Fruit fly (Drosophila melanogaster): ENCODE results near the gene Npc2d.

Gene Npc2d

dm6 chr3R:10089171-10089664, 33.3 kb upstream of the Npc2d start (continued):
- TF ChIP-seq CG4404 (GFP tag; IDR thresholded peaks at IDR 0.05), result no peak
- no peak for TF ChIP-seq Vsx1 (GFP tag; optimal IDR thresholded peaks at IDR 0.05)
- TF ChIP-seq CG17186 (GFP tag; optimal IDR thresholded peaks at IDR 0.05), result no peak
- TF ChIP-seq Dbx (GFP tag; IDR thresholded peaks at IDR 0.05), result no peak
- no peak for TF ChIP-seq slou (GFP tag; optimal IDR thresholded peaks at IDR 0.05)
- no peak for TF ChIP-seq GATAe (GFP tag; conservative IDR thresholded peaks at IDR 0.05)
- TF ChIP-seq ara (GFP tag; IDR thresholded peaks at IDR 0.05), result no peak
- TF ChIP-seq Elba2 (GFP tag; optimal IDR thresholded peaks at IDR 0.05), result no peak
- TF ChIP-seq CG6272 (GFP tag; IDR thresholded peaks at IDR 0.05), result no peak
- peak; percentile 86 for TF ChIP-seq CG10321 (GFP tag; IDR thresholded peaks at IDR 0.05)
- no peak for TF ChIP-seq Sox102F (GFP tag; optimal IDR thresholded peaks at IDR 0.05)
- TF ChIP-seq bsh (GFP tag; optimal IDR thresholded peaks at IDR 0.05), result no peak
- TF ChIP-seq Aef1 (GFP tag; IDR thresholded peaks at IDR 0.05), result no peak
- peak; percentile 3 for TF ChIP-seq Deaf1 (tag; optimal IDR thresholded peaks at IDR 0.05)
- no peak for TF ChIP-seq CG3065 (GFP tag; optimal IDR thresholded peaks at IDR 0.05)
- TF ChIP-seq kah (GFP tag; optimal IDR thresholded peaks at IDR 0.05), result no peak
- TF ChIP-seq Eip74EF (GFP tag; optimal IDR thresholded peaks at IDR 0.05), result peak in 1 of 2 experiments; percentile 63
- no peak for TF ChIP-seq fru (optimal IDR thresholded peaks at IDR 0.05)
- no peak for TF ChIP-seq dysf (GFP tag; IDR thresholded peaks at IDR 0.05)
- TF ChIP-seq vvl (GFP tag; IDR thresholded peaks at IDR 0.05), result 0 out of 2 replicates have a peak, but pooled peaks have one; percentile 5
- TF ChIP-seq H15 (GFP tag; IDR thresholded peaks at IDR 0.05), result no peak
- no peak for TF ChIP-seq CG10366 (GFP tag; IDR thresholded peaks at IDR 0.05)
- TF ChIP-seq oc (tag; optimal IDR thresholded peaks at IDR 0.05), result peak; percentile 46
- TF ChIP-seq sna (GFP tag; IDR thresholded peaks at IDR 0.05; ENCODE audit: partially characterized antibody), result no peak; the same call in 1 of the 2 replicates
- TF ChIP-seq CG15696 (tag; optimal IDR thresholded peaks at IDR 0.05), result no peak
- no peak for TF ChIP-seq az2 (GFP tag; optimal IDR thresholded peaks at IDR 0.05)
- no peak for TF ChIP-seq CG13123 (GFP tag; optimal IDR thresholded peaks at IDR 0.05)
- TF ChIP-seq tio (GFP tag; optimal IDR thresholded peaks at IDR 0.05), result no peak
- TF ChIP-seq CG17385 (GFP tag; optimal IDR thresholded peaks at IDR 0.05), result no peak
- 0 out of 3 replicates have a peak, but pooled peaks have one; percentile 26 for TF ChIP-seq zen2 (GFP tag; IDR thresholded peaks at IDR 0.05; ENCODE audit: partially characterized antibody)
- TF ChIP-seq chn (GFP tag; optimal IDR thresholded peaks at IDR 0.05), result no peak
- TF ChIP-seq Fer2 (tag; optimal IDR thresholded peaks at IDR 0.05), result no peak
- TF ChIP-seq Meics (GFP tag; optimal IDR thresholded peaks at IDR 0.05), result no peak
- no peak for TF ChIP-seq CG9609 (GFP tag; optimal IDR thresholded peaks at IDR 0.05)
- peak; percentile 31 for TF ChIP-seq ERR (GFP tag; optimal IDR thresholded peaks at IDR 0.05)
- peak; percentile 66 for TF ChIP-seq klu (GFP tag; IDR thresholded peaks at IDR 0.05)
- no peak for TF ChIP-seq Sry-δ (GFP tag; optimal IDR thresholded peaks at IDR 0.05)
- TF ChIP-seq Nf-YC (tag; optimal IDR thresholded peaks at IDR 0.05), result peak; percentile 32
- no peak for TF ChIP-seq CG7928 (GFP tag; optimal IDR thresholded peaks at IDR 0.05)
- TF ChIP-seq fu2 (GFP tag; optimal IDR thresholded peaks at IDR 0.05), result no peak
- TF ChIP-seq CG12391 (tag; optimal IDR thresholded peaks at IDR 0.05), result no peak
- TF ChIP-seq Hr3 (GFP tag; optimal IDR thresholded peaks at IDR 0.05), result no peak
- no peak for TF ChIP-seq danr (GFP tag; IDR thresholded peaks at IDR 0.05)
- TF ChIP-seq dmrt99B (tag; optimal IDR thresholded peaks at IDR 0.05), result no peak
- TF ChIP-seq CG15011 (GFP tag; optimal IDR thresholded peaks at IDR 0.05), result no peak
- no peak for TF ChIP-seq nerfin-1 (tag; optimal IDR thresholded peaks at IDR 0.05)
- TF ChIP-seq CG15073 (GFP tag; optimal IDR thresholded peaks at IDR 0.05), result no peak
- TF ChIP-seq CG13624 (GFP tag; optimal IDR thresholded peaks at IDR 0.05), result no peak
- peak; percentile 97; the same call in 3 of the 4 replicates for TF ChIP-seq chinmo (GFP tag; IDR thresholded peaks at IDR 0.05; ENCODE audit: partially characterized antibody)
- no peak for TF ChIP-seq amos (GFP tag; IDR thresholded peaks at IDR 0.05; ENCODE audit: partially characterized antibody)
- no peak for TF ChIP-seq CG12219 (GFP tag; optimal IDR thresholded peaks at IDR 0.05)
